Worm (Caenorhabditis elegans): ENCODE measurements around the gene ZK816.1.

ZK816.1 gene

DNA sequence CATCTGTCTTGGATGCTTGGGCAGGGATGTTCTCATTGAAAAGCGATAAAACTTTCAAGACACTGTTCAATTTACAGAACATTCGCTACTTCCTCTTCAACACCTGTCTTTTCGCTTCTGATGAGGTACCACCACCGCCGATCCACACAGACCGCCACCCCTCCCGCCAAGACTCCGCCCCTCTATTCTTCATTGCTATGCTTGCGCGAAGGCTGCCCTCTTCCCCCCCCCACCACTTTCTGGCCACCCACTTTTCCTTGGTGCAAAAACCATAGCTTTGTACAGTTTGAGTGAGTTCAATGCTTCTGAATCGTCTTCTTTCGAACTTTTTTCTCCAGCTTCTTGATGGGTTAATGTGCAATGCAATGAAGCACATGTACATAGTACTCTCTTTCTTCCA is 37.6 kb upstream of the ZK816.1 start:
- TF ChIP-seq madf-6 (GFP tag; IDR thresholded peaks at IDR 0.05) (no peak), pbrm-1 (GFP tag; IDR thresholded peaks at IDR 0.05) (0 out of 2 replicates have a peak, but pooled peaks have one; percentile 7)

DNA sequence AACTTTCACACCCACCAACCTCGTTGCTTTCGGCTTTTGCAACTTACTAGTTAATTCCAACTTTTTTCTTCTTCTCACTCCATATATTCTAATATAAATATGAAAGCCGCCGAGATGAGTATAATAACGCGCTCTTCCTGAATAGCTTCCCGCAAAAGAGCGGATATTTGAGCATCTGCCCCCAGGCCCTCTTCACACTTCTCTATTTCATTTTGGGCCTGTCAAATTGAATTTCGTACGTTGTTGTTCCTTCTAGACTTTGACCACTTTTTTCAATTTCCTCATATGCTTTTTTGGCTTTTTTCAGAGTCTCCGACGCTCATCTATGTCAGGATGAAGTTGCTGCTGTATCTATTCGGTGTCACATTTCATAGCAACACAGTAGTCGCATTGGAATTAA is 36.5 kb upstream of the ZK816.1 start, which contains the start of gene ddr-2:
TSS of gene ddr-2 (plus strand) at position 301 of the 400 bp plus-strand sequence.
- no peak for TF ChIP-seq F39B2.1 (GFP tag; IDR thresholded peaks at IDR 0.05)
- TF ChIP-seq let-526 (GFP tag; IDR thresholded peaks at IDR 0.05), result no peak
- no peak for TF ChIP-seq rec-8 (tag; optimal IDR thresholded peaks at IDR 0.05)
- no peak for TF ChIP-seq nhr-120 (GFP tag; IDR thresholded peaks at IDR 0.05)
- no peak for TF ChIP-seq lin-35 (GFP tag; optimal IDR thresholded peaks at IDR 0.05)
- TF ChIP-seq madf-6 (GFP tag; IDR thresholded peaks at IDR 0.05), result no peak
- TF ChIP-seq B0035.1 (tag; optimal IDR thresholded peaks at IDR 0.05), result no peak
- TF ChIP-seq F49E8.2 (tag; optimal IDR thresholded peaks at IDR 0.05; ENCODE audit: insufficient read depth), result no peak
- no peak for TF ChIP-seq hmg-1.2 (GFP tag; IDR thresholded peaks at IDR 0.05)
- TF ChIP-seq dpl-1 (GFP tag; optimal IDR thresholded peaks at IDR 0.05), result no peak
- no peak for TF ChIP-seq snpc-1.3 (tag; optimal IDR thresholded peaks at IDR 0.05; ENCODE audit: insufficient read depth)
- no peak for TF ChIP-seq lin-26 (GFP tag; IDR thresholded peaks at IDR 0.05)
- no peak for TF ChIP-seq madf-8 (GFP tag; conservative IDR thresholded peaks at IDR 0.05)
- TF ChIP-seq lsl-1 (GFP tag; optimal IDR thresholded peaks at IDR 0.05), result no peak

DNA sequence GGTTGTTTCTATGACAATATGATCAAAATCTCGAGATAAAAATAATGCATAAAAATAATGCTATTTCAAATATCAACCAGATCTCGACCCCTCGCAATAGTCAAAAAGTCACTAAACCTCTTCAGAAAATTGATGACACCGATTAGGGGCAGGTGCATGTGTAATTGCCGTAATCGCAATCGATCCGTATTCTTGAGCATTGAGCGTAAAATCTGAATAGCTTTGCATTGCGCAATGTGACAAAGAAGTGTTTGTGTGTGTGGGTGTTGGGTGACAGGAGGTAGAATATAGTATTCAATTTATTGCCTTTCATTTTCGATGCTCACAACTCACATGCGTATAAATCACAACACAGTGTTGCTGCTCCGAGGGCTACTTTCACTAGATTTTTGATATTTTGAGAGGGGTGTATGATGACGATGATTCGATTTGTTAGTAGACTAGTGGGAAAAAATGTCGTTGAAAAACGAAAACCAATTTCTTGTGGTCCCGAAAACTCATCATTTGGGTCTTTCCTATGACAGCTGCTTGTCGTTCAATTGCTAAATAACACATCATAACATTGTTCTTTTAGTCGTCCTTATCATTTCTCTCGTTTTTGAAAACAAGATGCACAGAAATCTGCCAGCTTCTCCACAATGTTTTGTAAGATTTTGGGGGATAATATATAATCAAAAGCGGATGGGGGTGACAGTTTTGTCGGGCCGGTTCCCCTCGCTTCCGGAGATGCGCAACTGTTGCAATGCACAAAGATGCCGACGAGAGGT is 35.4 kb upstream of the ZK816.1 start:
- no peak for TF ChIP-seq chd-7 (tag; optimal IDR thresholded peaks at IDR 0.05)
- no peak for TF ChIP-seq Y53G8AR.9 (GFP tag; conservative IDR thresholded peaks at IDR 0.05)
- TF ChIP-seq ceh-40 (GFP tag; IDR thresholded peaks at IDR 0.05), result no peak
- TF ChIP-seq tlf-1 (GFP tag; optimal IDR thresholded peaks at IDR 0.05), result no peak
- no peak for TF ChIP-seq hmg-20 (GFP tag; IDR thresholded peaks at IDR 0.05)
- TF ChIP-seq T26A5.8 (tag; optimal IDR thresholded peaks at IDR 0.05), result no peak
- no peak for TF ChIP-seq lag-1 (GFP tag; IDR thresholded peaks at IDR 0.05)
- no peak for TF ChIP-seq nhr-179 (tag; optimal IDR thresholded peaks at IDR 0.05)
- no peak for TF ChIP-seq bed-2 (GFP tag; IDR thresholded peaks at IDR 0.05)
- no peak for TF ChIP-seq rcor-1 (GFP tag; IDR thresholded peaks at IDR 0.05)
- TF ChIP-seq mel-28 (tag; optimal IDR thresholded peaks at IDR 0.05; ENCODE audit: borderline replicate concordance), result no peak
- TF ChIP-seq nfyb-1 (GFP tag; IDR thresholded peaks at IDR 0.05), result no peak
- no peak for TF ChIP-seq ztf-3 (GFP tag; optimal IDR thresholded peaks at IDR 0.05)
- no peak for TF ChIP-seq snpc-1.1 (tag; optimal IDR thresholded peaks at IDR 0.05; ENCODE audit: insufficient read depth)
- TF ChIP-seq Y53F4B.3 (GFP tag; IDR thresholded peaks at IDR 0.05), result no peak
- TF ChIP-seq F49E8.2 (tag; optimal IDR thresholded peaks at IDR 0.05; ENCODE audit: insufficient read depth), result no peak
- TF ChIP-seq Y79H2A.3 (GFP tag; conservative IDR thresholded peaks at IDR 0.05), result no peak
- no peak for TF ChIP-seq nfya-1 (tag; optimal IDR thresholded peaks at IDR 0.05; ENCODE audit: borderline replicate concordance, insufficient read depth)
- no peak for TF ChIP-seq ets-4 (GFP tag; optimal IDR thresholded peaks at IDR 0.05)
- no peak for TF ChIP-seq ztf-22 (GFP tag; optimal IDR thresholded peaks at IDR 0.05)
